Fruit fly (Drosophila melanogaster) ovary, adult (tissue): Measurements from ENCODE around the gene Pbp95.

Source experiments
- CG17801 ChIP-seq: fragments of 200-800 bp; optimal IDR thresholded peaks from 2 replicates; lab custom pipeline; 2019; ENCODE audit warnings: missing biosample characterization, mild to moderate bottlenecking, missing genetic modification characterization, moderate library complexity; ENCODE audit not compliant: partially characterized antibody

Gene Pbp95

dm6 chr3R:7981396-7981795, 32.2 kb upstream of the Pbp95 start:
- no peak for TF ChIP-seq CG17801

dm6 chr3R:7990257-7990656, 23.3 kb upstream of the Pbp95 start:
- TF ChIP-seq CG17801 = no peak

- no peak for TF ChIP-seq CG17801
These were observed 22.7 kb upstream of the Pbp95 start for dm6 chr3R:7990799-7991423.

dm6 chr3R:7991446-7991845, 22.1 kb upstream of the Pbp95 start:
- TF ChIP-seq CG17801 = no peak

- TF ChIP-seq CG17801 = no peak
These were observed 21.5 kb upstream of the Pbp95 start for dm6 chr3R:7992100-7992499.

- no peak for TF ChIP-seq CG17801
These were observed 20.1 kb upstream of the Pbp95 start for dm6 chr3R:7993506-7993905.

- TF ChIP-seq CG17801 = no peak
These were observed 19.0 kb upstream of the Pbp95 start for dm6 chr3R:7994629-7995028.

dm6 chr3R:7995722-7996121, 17.9 kb upstream of the Pbp95 start, which contains the start of gene Elovl7:
TSS of gene Elovl7 (minus strand) at chr3R:7995852.
- no peak for TF ChIP-seq CG17801

dm6 chr3R:7998778-7999177, 14.8 kb upstream of the Pbp95 start:
- no peak for TF ChIP-seq CG17801

- no peak for TF ChIP-seq CG17801
These were observed 14.0 kb upstream of the Pbp95 start, which contains the start of gene PIG-H for dm6 chr3R:7999530-8000116. TSS of gene PIG-H (plus strand) at chr3R:7999832.

- TF ChIP-seq CG17801 = peak; percentile 90
These were observed 12.4 kb upstream of the Pbp95 start, which contains the start of the genes Kmn2 and CG2698 for dm6 chr3R:8001074-8001669. TSS of gene Kmn2 (minus strand) at chr3R:8001309. TSS of gene CG2698 (plus strand) at chr3R:8001562.

dm6 chr3R:8007595-8008255, 5.9 kb upstream of the Pbp95 start, which contains the start of gene CG2767:
TSS of gene CG2767 (minus strand) at chr3R:8008110.
- TF ChIP-seq CG17801 = no peak

- peak; percentile 26 for TF ChIP-seq CG17801
These were observed 4.4 kb upstream of the Pbp95 start, which contains the start of the genes CG11052 and CG3223 for dm6 chr3R:8009080-8009620. TSS of gene CG11052 (minus strand) at chr3R:8009297. TSS of gene CG3223 (plus strand) at chr3R:8009400.

- TF ChIP-seq CG17801 = no peak
These were observed 12.9 kb downstream of the Pbp95 start for dm6 chr3R:8026515-8026914.

dm6 chr3R:8027203-8027688, 13.7 kb downstream of the Pbp95 start:
- TF ChIP-seq CG17801 = peak; percentile 16

- TF ChIP-seq CG17801 = no peak
These were observed 16.0 kb downstream of the Pbp95 start, which contains the start of gene ImpE3 for dm6 chr3R:8029496-8030013. TSS of gene ImpE3 (minus strand) at chr3R:8029546.
